Fruit fly (Drosophila melanogaster): ENCODE measurements around the gene Sf3b5.
A peak's percentile ranks its signal among the peaks of the same experiment; 100 is the strongest.

The Sf3b5 gene

DNA sequence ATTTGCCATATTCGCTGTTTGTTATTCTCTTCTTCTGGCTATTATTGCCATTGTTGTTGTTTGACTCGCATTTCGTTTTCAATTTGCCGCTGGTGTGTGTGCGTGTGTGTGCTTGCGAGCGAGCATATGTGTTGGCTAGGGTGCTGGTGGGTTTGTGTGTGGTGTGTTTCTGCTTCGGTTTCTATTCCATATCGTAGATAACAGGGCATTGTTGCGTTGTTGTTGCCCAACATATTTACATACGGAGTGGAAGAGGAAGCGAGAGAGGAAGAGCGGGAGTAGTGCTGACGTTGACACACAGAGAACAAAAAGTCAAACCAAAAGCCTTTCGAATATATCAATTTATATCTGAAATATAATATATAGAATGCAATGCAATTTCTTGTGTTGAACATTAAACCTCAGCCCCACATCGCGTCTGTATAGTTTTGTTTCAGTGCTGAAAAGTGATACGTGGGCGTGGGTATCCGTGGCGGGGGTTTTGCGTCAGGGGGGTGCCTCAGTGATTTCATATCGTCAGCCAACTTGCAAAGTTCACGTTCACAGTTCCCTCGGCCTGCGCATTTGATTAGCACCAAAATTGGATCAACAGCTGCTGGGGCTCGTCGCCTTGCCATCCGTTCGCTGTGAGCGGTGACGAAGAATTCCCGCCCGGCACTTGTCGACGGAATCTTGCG is 39.4 kb upstream of the Sf3b5 start (continued):
- peak; percentile 47 for TF ChIP-seq CG13894 (tag; optimal IDR thresholded peaks at IDR 0.05)
- TF ChIP-seq D (optimal IDR thresholded peaks at IDR 0.05) = no peak
- peak; percentile 58 for TF ChIP-seq D (GFP tag; optimal IDR thresholded peaks at IDR 0.05)
- TF ChIP-seq Fer2 (tag; optimal IDR thresholded peaks at IDR 0.05) = peak; percentile 31
- no peak for TF ChIP-seq ssp (GFP tag; IDR thresholded peaks at IDR 0.05)
- TF ChIP-seq E2f1 (GFP tag; IDR thresholded peaks at IDR 0.05) = no peak
- peak; percentile 78 for TF ChIP-seq CG15514 (GFP tag; optimal IDR thresholded peaks at IDR 0.05)
- peak; percentile 84 for TF ChIP-seq CG17359 (tag; optimal IDR thresholded peaks at IDR 0.05)
- peak; percentile 37 for TF ChIP-seq tio (GFP tag; optimal IDR thresholded peaks at IDR 0.05)
- TF ChIP-seq sna (GFP tag; IDR thresholded peaks at IDR 0.05; ENCODE audit: partially characterized antibody) = no peak
- TF ChIP-seq CG30431 (GFP tag; optimal IDR thresholded peaks at IDR 0.05) = peak; percentile 51
- peak; percentile 80 for TF ChIP-seq nau (GFP tag; optimal IDR thresholded peaks at IDR 0.05)
- TF ChIP-seq oc (tag; optimal IDR thresholded peaks at IDR 0.05) = peak; percentile 53
- TF ChIP-seq CG6254 (GFP tag; optimal IDR thresholded peaks at IDR 0.05) = peak; percentile 44
- peak; percentile 31 for TF ChIP-seq CG15073 (GFP tag; optimal IDR thresholded peaks at IDR 0.05)
- TF ChIP-seq gcm (GFP tag; optimal IDR thresholded peaks at IDR 0.05) = peak; percentile 30
- peak; percentile 54 for TF ChIP-seq Hsf (GFP tag; optimal IDR thresholded peaks at IDR 0.05)
- peak; percentile 78 for TF ChIP-seq CG2678 (tag; optimal IDR thresholded peaks at IDR 0.05)
- peak; percentile 41 for TF ChIP-seq CG10267 (tag; optimal IDR thresholded peaks at IDR 0.05)
- TF ChIP-seq CG2712 (tag; optimal IDR thresholded peaks at IDR 0.05) = peak; percentile 70
- TF ChIP-seq trh (GFP tag; optimal IDR thresholded peaks at IDR 0.05) = peak; percentile 36
- TF ChIP-seq CG9727 (GFP tag; optimal IDR thresholded peaks at IDR 0.05) = peak; percentile 62
- TF ChIP-seq fd64A (GFP tag; optimal IDR thresholded peaks at IDR 0.05) = peak; percentile 39
- peak; percentile 50 for TF ChIP-seq Chrac-16 (GFP tag; optimal IDR thresholded peaks at IDR 0.05)
- no peak for TF ChIP-seq Ets97D (GFP tag; optimal IDR thresholded peaks at IDR 0.05)
- no peak for TF ChIP-seq Eip74EF (GFP tag; optimal IDR thresholded peaks at IDR 0.05)
- TF ChIP-seq Fer3 (tag; optimal IDR thresholded peaks at IDR 0.05) = peak; percentile 87
- TF ChIP-seq cg (GFP tag; optimal IDR thresholded peaks at IDR 0.05) = peak; percentile 87
- TF ChIP-seq CG1233 (GFP tag; optimal IDR thresholded peaks at IDR 0.05) = peak; percentile 48
- TF ChIP-seq Hand (GFP tag; optimal IDR thresholded peaks at IDR 0.05) = peak; percentile 21
- TF ChIP-seq emc (GFP tag; optimal IDR thresholded peaks at IDR 0.05) = no peak
- peak in 1 of 2 experiments; percentile 39 for TF ChIP-seq Hr78 (GFP tag; optimal IDR thresholded peaks at IDR 0.05)
- peak; percentile 46 for TF ChIP-seq odd (GFP tag; optimal IDR thresholded peaks at IDR 0.05)
- TF ChIP-seq nerfin-1 (tag; optimal IDR thresholded peaks at IDR 0.05) = peak; percentile 4
- peak; percentile 51 for TF ChIP-seq fd96Cb (tag; optimal IDR thresholded peaks at IDR 0.05)
- TF ChIP-seq CG30403 (GFP tag; optimal IDR thresholded peaks at IDR 0.05) = peak; percentile 67
- peak; percentile 59 for TF ChIP-seq lilli (GFP tag; optimal IDR thresholded peaks at IDR 0.05)
- TF ChIP-seq CG6272 (GFP tag; IDR thresholded peaks at IDR 0.05) = peak; percentile 80
- peak; percentile 54 for TF ChIP-seq az2 (GFP tag; optimal IDR thresholded peaks at IDR 0.05)
- TF ChIP-seq gsb-n (tag; optimal IDR thresholded peaks at IDR 0.05) = peak; percentile 22
- TF ChIP-seq CG8944 (GFP tag; optimal IDR thresholded peaks at IDR 0.05) = no peak
- peak in 1 of 2 experiments; percentile 76 for TF ChIP-seq bsh (GFP tag; optimal IDR thresholded peaks at IDR 0.05)
- TF ChIP-seq chif (GFP tag; optimal IDR thresholded peaks at IDR 0.05) = no peak
- peak; percentile 38 for TF ChIP-seq HLHmδ (GFP tag; optimal IDR thresholded peaks at IDR 0.05)
- peak; percentile 57 for TF ChIP-seq bcd (GFP tag; optimal IDR thresholded peaks at IDR 0.05)
- TF ChIP-seq Asciz (GFP tag; optimal IDR thresholded peaks at IDR 0.05) = peak; percentile 63
- TF ChIP-seq CG10654 (GFP tag; optimal IDR thresholded peaks at IDR 0.05) = peak; percentile 25
- TF ChIP-seq Rfx (GFP tag; IDR thresholded peaks at IDR 0.05) = no peak

Measured in whole organism, embryonic.